Fruit fly (Drosophila melanogaster) whole organism: Measurements from ENCODE around the gene zetaCOP.

ENCODE experiments used
- CG8478 ChIP-seq: fragments of >200 bp; optimal IDR thresholded peaks from 2 replicates; lab custom pipeline; 2018; ENCODE audit warnings: inconsistent platforms
- EcR ChIP-seq, 2 experiments: fragments of >200 bp; optimal IDR thresholded peaks; 2 replicates each; lab custom pipeline; 2017; ENCODE audit warnings: missing biosample characterization in 2 of 2, missing genetic modification characterization in 2 of 2, missing genetic modification reagents in 2 of 2
- pan ChIP-seq: fragments of >200 bp; optimal IDR thresholded peaks from 2 replicates; lab custom pipeline; 2017
- psq ChIP-seq: fragments of >200 bp; optimal IDR thresholded peaks from 2 replicates; lab custom pipeline; 2017
- usp ChIP-seq: fragments of >200 bp; optimal IDR thresholded peaks from 2 replicates; lab custom pipeline; 2017; ENCODE audit warnings: missing biosample characterization, missing genetic modification characterization, mixed read lengths

- TF ChIP-seq pan (lab: Kevin White, UChicago): no peak
- TF ChIP-seq psq (lab: Kevin White, UChicago): no peak
- no peak for TF ChIP-seq usp (GFP tag; lab: Kevin White, UChicago)
- TF ChIP-seq EcR (GFP tag; optimal IDR thresholded peaks at IDR 0.05; lab: Kevin White, UChicago): no peak
- TF ChIP-seq CG8478 (lab: Kevin White, UChicago): no peak
These were observed 32.3 kb upstream of the zetaCOP start for dm6 chr3L:16705630-16706029.
